Worm (Caenorhabditis elegans): ENCODE data around the gene Y116F11B.17.

DNA sequence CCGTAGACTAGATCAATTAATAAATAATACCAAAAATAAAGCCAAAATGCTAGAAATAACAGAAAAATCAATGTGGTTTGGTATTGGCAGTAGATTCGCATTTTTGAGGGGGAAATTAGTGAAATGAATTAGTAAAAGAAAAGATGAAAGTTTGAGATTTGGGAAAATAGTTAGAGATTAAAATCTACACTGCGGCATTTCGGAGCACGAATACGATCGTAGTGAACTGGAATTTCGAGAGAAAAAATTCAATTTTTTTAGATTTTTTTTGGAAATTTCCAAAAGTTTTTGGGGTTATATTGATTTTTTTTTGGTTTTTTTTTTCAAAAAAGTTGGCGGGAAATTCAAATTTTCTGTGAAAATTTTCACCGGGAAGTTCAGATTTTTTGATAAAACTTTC is 45.9 kb upstream of the Y116F11B.17 start, which contains the start of gene Y116F11B.9:
- TF ChIP-seq ceh-82 (tag; optimal IDR thresholded peaks at IDR 0.05): no peak
- no peak for TF ChIP-seq unc-39 (tag; optimal IDR thresholded peaks at IDR 0.05)
- no peak for TF ChIP-seq dmd-4 (tag; optimal IDR thresholded peaks at IDR 0.05)
- no peak for TF ChIP-seq nhr-237 (tag; optimal IDR thresholded peaks at IDR 0.05)
- no peak for TF ChIP-seq ama-1 (optimal IDR thresholded peaks at IDR 0.05)
- TF ChIP-seq ZK546.5 (tag; optimal IDR thresholded peaks at IDR 0.05): no peak
